Worm (Caenorhabditis elegans) whole organism, L4 larva: ENCODE results near the gene pfk-1.1.

Experiments
- D1046.2 ChIP-seq: fragments of 200-800 bp; sonication (Bioruptor generic); IDR thresholded peaks from 2 replicates; pipeline ENCODE4 v1.3.6; 2022; ENCODE audit warnings: missing genetic modification characterization, missing compliant biosample characterization
- F10B5.3 ChIP-seq: sonication (generic microtip); optimal IDR thresholded peaks from 2 replicates; lab custom pipeline; 2016; ENCODE audit warnings: mild to moderate bottlenecking, missing genetic modification characterization, missing compliant biosample characterization
- F26F4.8 ChIP-seq: fragments of 200-800 bp; sonication (Bioruptor generic); conservative IDR thresholded peaks from 2 replicates; pipeline ENCODE4 v1.3.6; 2022; ENCODE audit warnings: missing genetic modification characterization, missing compliant biosample characterization
- F44E2.7 ChIP-seq: fragments of 200-800 bp; sonication (Bioruptor generic); IDR thresholded peaks from 2 replicates; pipeline ENCODE4 v2.1.2; 2022; ENCODE audit warnings: missing genetic modification characterization, missing compliant biosample characterization
- ZK546.5 ChIP-seq, 2 experiments: sonication (generic microtip); optimal IDR thresholded peaks; 2 replicates each; lab custom pipeline; 2017; ENCODE audit warnings: missing biosample characterization in 2 of 2, missing genetic modification characterization in 2 of 2
- ceh-32 ChIP-seq: sonication (generic microtip); optimal IDR thresholded peaks from 2 replicates; lab custom pipeline; 2016; ENCODE audit warnings: mild to moderate bottlenecking, missing genetic modification characterization, missing compliant biosample characterization; ENCODE audit not compliant: poor library complexity
- daf-8 ChIP-seq: fragments of 200-800 bp; sonication (Bioruptor generic); IDR thresholded peaks from 2 replicates; pipeline ENCODE4 v1.3.6; 2022; ENCODE audit warnings: missing genetic modification characterization, missing compliant biosample characterization
- dmd-6 ChIP-seq: fragments of 200-800 bp; sonication (Bioruptor generic); IDR thresholded peaks from 2 replicates; pipeline ENCODE4 v1.3.6; 2022; ENCODE audit warnings: missing genetic modification reagents, missing genetic modification characterization, missing compliant biosample characterization
- dve-1 ChIP-seq: sonication (generic microtip); optimal IDR thresholded peaks from 2 replicates; lab custom pipeline; 2017; ENCODE audit warnings: antibody characterized with exemption, mild to moderate bottlenecking, missing genetic modification characterization, missing compliant biosample characterization; ENCODE audit not compliant: insufficient read depth
- egl-43 ChIP-seq: fragments of 200-800 bp; sonication (Bioruptor generic); IDR thresholded peaks from 2 replicates; pipeline ENCODE4 v1.3.6; 2022; ENCODE audit warnings: missing genetic modification reagents, missing genetic modification characterization, missing compliant biosample characterization
- fkh-10 ChIP-seq: fragments of 150-350 bp; optimal IDR thresholded peaks from 2 replicates; lab custom pipeline; 2014; ENCODE audit warnings: missing biosample characterization, missing genetic modification reagents, missing genetic modification characterization
- lin-15B ChIP-seq: fragments of 150-350 bp; sonication (generic microtip); optimal IDR thresholded peaks from 3 replicates; lab custom pipeline; 2014; ENCODE audit warnings: missing biosample characterization, missing genetic modification characterization
- mdt-29 ChIP-seq: fragments of 200-800 bp; sonication (Bioruptor generic); IDR thresholded peaks from 2 replicates; pipeline ENCODE4 v1.3.6; 2022; ENCODE audit warnings: missing genetic modification reagents, missing genetic modification characterization, missing compliant biosample characterization
- mxl-2 ChIP-seq: fragments of 200-800 bp; sonication (Bioruptor generic); conservative IDR thresholded peaks from 2 replicates; pipeline ENCODE4 v1.3.6; 2022; ENCODE audit warnings: missing genetic modification reagents, missing genetic modification characterization, missing compliant biosample characterization
- nhr-111 ChIP-seq: fragments of 200-800 bp; sonication (Bioruptor generic); optimal IDR thresholded peaks from 2 replicates; lab custom pipeline; 2018; ENCODE audit warnings: mild to moderate bottlenecking, missing genetic modification characterization, missing compliant biosample characterization
- nhr-77 ChIP-seq: fragments of 150-350 bp; optimal IDR thresholded peaks from 2 replicates; lab custom pipeline; 2014; ENCODE audit warnings: missing biosample characterization, missing genetic modification characterization
- pha-4 ChIP-seq, 2 experiments: fragments of 150-350 bp in 1 of 2; fragments of 200-800 bp in 1 of 2; sonication (Bioruptor generic) in 1 of 2; IDR thresholded peaks in 1 of 2; optimal IDR thresholded peaks in 1 of 2; 2 replicates each; pipeline versions ENCODE4 v1.3.6 to Lab custom; 2014 to 2022; ENCODE audit warnings: missing genetic modification characterization in 2 of 2, missing genetic modification reagents in 2 of 2, missing biosample characterization in 1 of 2, missing compliant biosample characterization in 1 of 2
- saeg-2 ChIP-seq: fragments of 200-800 bp; sonication (Bioruptor generic); IDR thresholded peaks from 2 replicates; pipeline ENCODE4 v1.3.6; 2022; ENCODE audit warnings: missing genetic modification reagents, missing genetic modification characterization, missing compliant biosample characterization
- sdz-12 ChIP-seq: fragments of 200-800 bp; sonication (Bioruptor generic); optimal IDR thresholded peaks from 2 replicates; lab custom pipeline; 2018; ENCODE audit warnings: mild to moderate bottlenecking, missing genetic modification characterization, missing compliant biosample characterization
- skn-1 ChIP-seq: fragments of 150-350 bp; optimal IDR thresholded peaks from 2 replicates; lab custom pipeline; 2014; ENCODE audit warnings: missing biosample characterization, missing genetic modification characterization
- snpc-4 ChIP-seq: fragments of 150-350 bp; optimal IDR thresholded peaks from 2 replicates; lab custom pipeline; 2014; ENCODE audit warnings: missing biosample characterization, missing genetic modification characterization
- spr-3 ChIP-seq: fragments of 200-800 bp; sonication (Bioruptor generic); optimal IDR thresholded peaks from 2 replicates; lab custom pipeline; 2018; ENCODE audit warnings: mild to moderate bottlenecking, missing genetic modification characterization, missing compliant biosample characterization
- tra-1 ChIP-seq: fragments of 200-800 bp; sonication (Bioruptor generic); IDR thresholded peaks from 2 replicates; pipeline ENCODE4 v1.3.6; 2022; ENCODE audit warnings: missing genetic modification reagents, missing genetic modification characterization, missing compliant biosample characterization
- unc-39 ChIP-seq: sonication (generic microtip); optimal IDR thresholded peaks from 2 replicates; lab custom pipeline; 2017; ENCODE audit warnings: missing biosample characterization, missing genetic modification characterization
- unc-62 ChIP-seq, 3 experiments: fragments of 150-350 bp in 1 of 3; sonication (generic microtip); optimal IDR thresholded peaks in 2 of 3; peaks in 1 of 3; 1 replicate in 1 of 3; 2 replicates in 2 of 3; lab custom pipeline; 2014 to 2017; ENCODE audit warnings: missing biosample characterization in 3 of 3, missing genetic modification characterization in 3 of 3, missing genetic modification reagents in 3 of 3, missing genotype in 1 of 3
- vab-7 ChIP-seq: fragments of 200-800 bp; sonication (Bioruptor generic); IDR thresholded peaks from 2 replicates; pipeline ENCODE4 v1.3.6; 2022; ENCODE audit warnings: missing genetic modification reagents, missing genetic modification characterization, missing compliant biosample characterization
- zag-1 ChIP-seq: fragments of 150-350 bp; optimal IDR thresholded peaks from 2 replicates; lab custom pipeline; 2014; ENCODE audit warnings: missing biosample characterization, missing genetic modification characterization
- zfp-2 ChIP-seq: sonication (generic microtip); optimal IDR thresholded peaks from 2 replicates; lab custom pipeline; 2016; ENCODE audit warnings: mild to moderate bottlenecking, missing genetic modification characterization, missing compliant biosample characterization
- ztf-11 ChIP-seq: fragments of 150-350 bp; optimal IDR thresholded peaks from 2 replicates; lab custom pipeline; 2014; ENCODE audit warnings: missing biosample characterization, missing genetic modification characterization

Gene pfk-1.1

DNA sequence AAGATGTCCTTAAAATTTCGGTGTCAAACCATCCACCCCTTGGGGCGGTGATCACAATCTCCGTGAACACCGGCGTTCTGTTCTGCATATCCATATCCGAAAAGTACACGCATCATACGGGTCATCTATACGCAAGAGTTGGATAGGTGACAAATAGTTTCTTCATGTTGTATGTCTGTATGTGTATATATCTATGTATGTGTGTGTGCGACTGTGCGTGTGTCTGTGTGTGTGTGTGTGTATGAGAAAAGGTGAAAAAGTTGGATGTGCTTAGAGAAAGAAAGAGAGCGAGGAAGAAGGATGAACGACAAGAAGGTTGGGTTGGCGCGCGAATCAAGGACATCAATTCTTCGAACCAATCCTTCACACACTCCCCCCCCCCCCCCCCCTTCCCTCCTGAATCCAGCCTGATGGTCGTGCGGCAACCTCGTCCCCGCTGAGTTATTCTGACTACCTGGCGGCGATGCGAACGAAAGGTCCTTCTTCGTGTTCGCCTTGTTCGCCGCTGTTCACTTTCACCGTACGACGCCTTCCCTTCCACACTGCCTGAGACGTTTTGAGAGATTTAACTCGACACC, 33.3 kb upstream of the pfk-1.1 start (continued):
- TF ChIP-seq ztf-11 (no peak), nhr-77 (tag; lab: Kevin White, UChicago) (no peak), ceh-32 (tag; lab: Kevin White, UChicago) (no peak), zfp-2 (tag; lab: Kevin White, UChicago) (no peak)

ce11 chrX:2909227-2909626, 31.4 kb upstream of the pfk-1.1 start, which contains the start of gene nmy-1:
Gene nmy-1, plus strand, starts transcription at chrX:2909527.
- TF ChIP-seq D1046.2 = no peak
- TF ChIP-seq egl-43 (GFP tag; lab: Robert Waterston, UW) = 0 out of 2 replicates have a peak, but pooled peaks have one; percentile 9
- TF ChIP-seq mxl-2 = no peak
- TF ChIP-seq, all 104 proteins: peak for 1

- TF ChIP-seq unc-62 (GFP tag; optimal IDR thresholded peaks at IDR 0.05 in 1 of 2; lab: Kevin White, UChicago) (peak in 1 of 2 experiments; percentile 91), unc-62 (tag; optimal IDR thresholded peaks at IDR 0.05; lab: Kevin White, UChicago) (no peak), daf-8 (GFP tag; lab: Robert Waterston, UW) (no peak)
- TF ChIP-seq, all 104 proteins: peak for 1
Observed at ce11 chrX:2912689-2913088, 28.0 kb upstream of the pfk-1.1 start.

- TF ChIP-seq saeg-2 (GFP tag; lab: Robert Waterston, UW) (no peak), tra-1 (GFP tag; lab: Robert Waterston, UW) (no peak)
- TF ChIP-seq, all 104 proteins: peak for 0
Observed at ce11 chrX:2919488-2919887, 21.2 kb upstream of the pfk-1.1 start.

ce11 chrX:2920456-2920855, 20.2 kb upstream of the pfk-1.1 start:
- no peak for TF ChIP-seq ZK546.5 (tag; optimal IDR thresholded peaks at IDR 0.05; lab: Kevin White, UChicago)
- TF ChIP-seq unc-62 (GFP tag; optimal IDR thresholded peaks at IDR 0.05 in 1 of 2; lab: Kevin White, UChicago) = peak in 1 of 2 experiments; percentile 33
- no peak for TF ChIP-seq unc-62 (tag; optimal IDR thresholded peaks at IDR 0.05; lab: Kevin White, UChicago)

DNA sequence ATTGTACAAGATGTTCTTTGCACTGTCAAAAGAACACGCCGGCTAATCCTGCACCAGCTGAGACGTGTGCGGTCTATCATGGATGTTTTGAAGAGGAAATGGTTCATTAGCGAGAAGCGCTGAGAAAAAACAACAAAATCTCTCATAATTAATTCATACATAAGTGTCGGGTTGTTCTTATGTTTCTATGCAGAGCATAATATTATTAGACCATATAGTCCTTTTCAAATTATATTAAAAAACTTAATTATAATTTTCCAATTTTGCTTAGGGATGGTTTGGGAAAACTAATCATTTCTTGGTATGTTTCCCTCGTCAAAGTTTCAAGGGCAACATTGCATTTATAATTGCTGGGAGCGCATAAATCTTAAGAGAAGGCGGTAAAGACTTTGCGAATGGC, 18.9 kb upstream of the pfk-1.1 start:
- TF ChIP-seq lin-15B (tag; lab: Kevin White, UChicago) = no peak
- TF ChIP-seq sdz-12 = no peak
- TF ChIP-seq F26F4.8 (GFP tag; lab: Robert Waterston, UW) = no peak
- TF ChIP-seq unc-39 (tag; lab: Kevin White, UChicago) = no peak
- no peak for TF ChIP-seq F10B5.3 (tag; lab: Kevin White, UChicago)
- no peak for TF ChIP-seq spr-3 (GFP tag; lab: Kevin White, UChicago)
- no peak for TF ChIP-seq F44E2.7 (GFP tag; lab: Robert Waterston, UW)
- no peak for TF ChIP-seq vab-7 (GFP tag; lab: Robert Waterston, UW)
- TF ChIP-seq fkh-10 (GFP tag; lab: Kevin White, UChicago) = no peak
- TF ChIP-seq nhr-111 (GFP tag; lab: Kevin White, UChicago) = no peak
- no peak for TF ChIP-seq pha-4 (GFP tag; IDR thresholded peaks at IDR 0.05; lab: Robert Waterston, UW)
- no peak for TF ChIP-seq pha-4 (tag; optimal IDR thresholded peaks at IDR 0.05; lab: Kevin White, UChicago)
- TF ChIP-seq snpc-4 (tag; lab: Kevin White, UChicago) = no peak
- TF ChIP-seq zag-1 (tag; lab: Kevin White, UChicago) = no peak
- no peak for TF ChIP-seq mdt-29 (GFP tag; lab: Robert Waterston, UW)
- TF ChIP-seq dmd-6 (GFP tag; lab: Robert Waterston, UW) = no peak
- no peak for TF ChIP-seq skn-1 (tag; lab: Kevin White, UChicago)
- no peak for TF ChIP-seq dve-1
